Fruit fly (Drosophila melanogaster) whole organism, adult: ENCODE results near the gene Tgi.

ENCODE experiments used
- CG11617 ChIP-seq: fragments of 200-800 bp; sonication (Bioruptor generic); optimal IDR thresholded peaks from 2 replicates; lab custom pipeline; 2017; ENCODE audit warnings: mild to moderate bottlenecking, missing biosample characterization, missing genetic modification reagents, missing genetic modification characterization
- CG12768 ChIP-seq: fragments of 200-800 bp; sonication (Bioruptor generic); optimal IDR thresholded peaks from 2 replicates; lab custom pipeline; 2017; ENCODE audit warnings: missing biosample characterization, missing genetic modification characterization, mild to moderate bottlenecking, moderate library complexity, missing genetic modification reagents
- CG14711 ChIP-seq: fragments of 200-800 bp; sonication (Bioruptor generic); optimal IDR thresholded peaks from 2 replicates; lab custom pipeline; 2018; ENCODE audit warnings: missing biosample characterization, mild to moderate bottlenecking, missing genetic modification characterization, moderate library complexity
- CG1620 ChIP-seq: fragments of 200-800 bp; sonication (Bioruptor generic); optimal IDR thresholded peaks from 2 replicates; lab custom pipeline; 2016; ENCODE audit warnings: missing biosample characterization, missing genetic modification characterization
- CG33017 ChIP-seq: fragments of 200-800 bp; sonication (Bioruptor generic); optimal IDR thresholded peaks from 2 replicates; lab custom pipeline; 2018; ENCODE audit warnings: missing biosample characterization, mild to moderate bottlenecking, missing genetic modification characterization, moderate library complexity
- CG5204 ChIP-seq: fragments of 200-800 bp; sonication (Bioruptor generic); optimal IDR thresholded peaks from 2 replicates; lab custom pipeline; 2016; ENCODE audit warnings: missing biosample characterization, missing genetic modification characterization
- CG7045 ChIP-seq: fragments of 200-800 bp; sonication (Bioruptor generic); optimal IDR thresholded peaks from 2 replicates; lab custom pipeline; 2017; ENCODE audit warnings: missing biosample characterization, mild to moderate bottlenecking, missing genetic modification characterization
- CG7101 ChIP-seq: fragments of 200-800 bp; sonication (Bioruptor generic); optimal IDR thresholded peaks from 2 replicates; lab custom pipeline; 2018; ENCODE audit warnings: missing biosample characterization, mild to moderate bottlenecking, missing genetic modification characterization, moderate library complexity
- Clk ChIP-seq: fragments of 200-800 bp; sonication (Bioruptor generic); optimal IDR thresholded peaks from 2 replicates; lab custom pipeline; 2017; ENCODE audit warnings: missing biosample characterization, missing genetic modification characterization
- Crg-1 ChIP-seq: fragments of 200-800 bp; sonication (Bioruptor generic); optimal IDR thresholded peaks from 2 replicates; lab custom pipeline; 2016; ENCODE audit warnings: missing biosample characterization, missing genetic modification characterization
- Hr96 ChIP-seq: fragments of 200-800 bp; sonication (Bioruptor generic); optimal IDR thresholded peaks from 2 replicates; lab custom pipeline; 2016; ENCODE audit warnings: missing biosample characterization, missing genetic modification characterization
- Mnt ChIP-seq: fragments of 200-800 bp; sonication (Bioruptor generic); optimal IDR thresholded peaks from 2 replicates; lab custom pipeline; 2016; ENCODE audit warnings: missing biosample characterization, mild to moderate bottlenecking, missing genetic modification characterization
- bab1 ChIP-seq: fragments of 200-800 bp; sonication (Bioruptor generic); optimal IDR thresholded peaks from 3 replicates; lab custom pipeline; 2019; ENCODE audit warnings: missing biosample characterization, mild to moderate bottlenecking, missing genetic modification characterization, moderate library complexity
- cic ChIP-seq: fragments of 200-800 bp; sonication (Bioruptor generic); optimal IDR thresholded peaks from 2 replicates; lab custom pipeline; 2017; ENCODE audit warnings: missing biosample characterization, mild to moderate bottlenecking, missing genetic modification characterization, moderate library complexity
- cnc ChIP-seq, 2 experiments: fragments of >200 bp; optimal IDR thresholded peaks; 2 replicates each; lab custom pipeline; 2017
- kay ChIP-seq: fragments of 200-800 bp; sonication (Bioruptor generic); peaks from one replicate; lab custom pipeline; 2016; ENCODE audit warnings: missing biosample characterization, missing genetic modification characterization, borderline replicate concordance
- ovo ChIP-seq: fragments of 200-800 bp; sonication (Bioruptor generic); optimal IDR thresholded peaks from 2 replicates; lab custom pipeline; 2016; ENCODE audit warnings: missing biosample characterization, missing genetic modification characterization
- pad ChIP-seq: fragments of 200-800 bp; sonication (Bioruptor generic); optimal IDR thresholded peaks from 3 replicates; lab custom pipeline; 2017; ENCODE audit warnings: missing biosample characterization, missing genetic modification characterization, mild to moderate bottlenecking, moderate library complexity, missing genetic modification reagents
- tj ChIP-seq: fragments of 200-800 bp; sonication (Bioruptor generic); optimal IDR thresholded peaks from 3 replicates; lab custom pipeline; 2017; ENCODE audit warnings: missing biosample characterization, mild to moderate bottlenecking, missing genetic modification characterization, moderate library complexity
- toe ChIP-seq: fragments of 200-800 bp; sonication (Bioruptor generic); optimal IDR thresholded peaks from 2 replicates; lab custom pipeline; 2016; ENCODE audit warnings: missing biosample characterization, missing genetic modification characterization

Gene Tgi

dm6 chr3L:13486041-13486859 is at the start of gene Tgi, which contains the start of gene Abp1:
Gene Tgi (plus strand): TSS chr3L:13486797.
Gene Abp1 (minus strand): TSS chr3L:13486280.
- TF ChIP-seq kay (GFP tag; lab: Kevin White, UChicago), result no peak
- peak; percentile 6 for TF ChIP-seq Hr96 (GFP tag; lab: Kevin White, UChicago)
- no peak for TF ChIP-seq CG33017
- TF ChIP-seq CG7101 (tag; lab: Kevin White, UChicago), result peak; percentile 39
- peak; percentile 31 for TF ChIP-seq toe
- peak; percentile 31 for TF ChIP-seq pad (GFP tag; lab: Kevin White, UChicago)
- peak; percentile 61 for TF ChIP-seq CG1620 (GFP tag; lab: Kevin White, UChicago)
- TF ChIP-seq CG12768, result no peak
- peak; percentile 13 for TF ChIP-seq Mnt
- TF ChIP-seq bab1 (GFP tag; lab: Kevin White, UChicago), result peak; percentile 10

dm6 chr3L:13437036-13437435 is 49.6 kb upstream of the Tgi start, which contains the start of gene CG10154:
Gene CG10154 (minus strand): TSS chr3L:13437136.
- TF ChIP-seq Crg-1 (GFP tag; lab: Kevin White, UChicago), result no peak
- no peak for TF ChIP-seq CG11617
- TF ChIP-seq CG5204 (GFP tag; lab: Kevin White, UChicago), result no peak
- no peak for TF ChIP-seq Clk (GFP tag; lab: Kevin White, UChicago)
- no peak for TF ChIP-seq CG12768

- TF ChIP-seq CG7101 (tag; lab: Kevin White, UChicago), result no peak
- TF ChIP-seq tj (GFP tag; lab: Kevin White, UChicago), result no peak
- no peak for TF ChIP-seq Mnt
- no peak for TF ChIP-seq CG12768
- TF ChIP-seq bab1 (GFP tag; lab: Kevin White, UChicago), result no peak
- no peak for TF ChIP-seq toe
- no peak for TF ChIP-seq Clk (GFP tag; lab: Kevin White, UChicago)
- TF ChIP-seq CG7045 (GFP tag; lab: Kevin White, UChicago), result no peak
- no peak for TF ChIP-seq CG11617
- no peak for TF ChIP-seq CG14711 (tag; lab: Kevin White, UChicago)
- TF ChIP-seq cic (GFP tag; lab: Kevin White, UChicago), result no peak
- no peak for TF ChIP-seq Crg-1 (GFP tag; lab: Kevin White, UChicago)
- no peak for TF ChIP-seq pad (GFP tag; lab: Kevin White, UChicago)
- TF ChIP-seq Hr96 (GFP tag; lab: Kevin White, UChicago), result no peak
- TF ChIP-seq CG5204 (GFP tag; lab: Kevin White, UChicago), result no peak
- no peak for TF ChIP-seq ovo (GFP tag; lab: Kevin White, UChicago)
- TF ChIP-seq CG33017, result no peak
- no peak for TF ChIP-seq kay (GFP tag; lab: Kevin White, UChicago)
These were observed 48.9 kb upstream of the Tgi start, which contains the start of gene CG10725 for dm6 chr3L:13437654-13438053. Gene CG10725 (plus strand): TSS chr3L:13437954.

- TF ChIP-seq kay (GFP tag; lab: Kevin White, UChicago) (no peak), CG1620 (GFP tag; lab: Kevin White, UChicago) (no peak), CG12768 (no peak), bab1 (GFP tag; lab: Kevin White, UChicago) (no peak), toe (no peak), CG11617 (no peak), Clk (GFP tag; lab: Kevin White, UChicago) (no peak), Hr96 (GFP tag; lab: Kevin White, UChicago) (no peak), CG33017 (no peak)
These were observed 46.1 kb upstream of the Tgi start, which contains the start of the genes CG10140 and CG14109 for dm6 chr3L:13440370-13440960. Gene CG10140 (minus strand): TSS chr3L:13440470. Gene CG14109 (plus strand): TSS chr3L:13440910.

- no peak for TF ChIP-seq CG5204 (GFP tag; lab: Kevin White, UChicago)
- no peak for TF ChIP-seq toe
- TF ChIP-seq ovo (GFP tag; lab: Kevin White, UChicago), result no peak
- TF ChIP-seq CG7101 (tag; lab: Kevin White, UChicago), result no peak
- TF ChIP-seq CG12768, result no peak
- TF ChIP-seq pad (GFP tag; lab: Kevin White, UChicago), result no peak
- peak; percentile 25 for TF ChIP-seq CG11617
- TF ChIP-seq cic (GFP tag; lab: Kevin White, UChicago), result no peak
- no peak for TF ChIP-seq cnc (optimal IDR thresholded peaks at IDR 0.05; lab: Kevin White, UChicago)
- TF ChIP-seq CG14711 (tag; lab: Kevin White, UChicago), result no peak
- no peak for TF ChIP-seq Crg-1 (GFP tag; lab: Kevin White, UChicago)
- TF ChIP-seq CG7045 (GFP tag; lab: Kevin White, UChicago), result no peak
- TF ChIP-seq Hr96 (GFP tag; lab: Kevin White, UChicago), result no peak
- no peak for TF ChIP-seq CG33017
- no peak for TF ChIP-seq Mnt
- peak; percentile 26 for TF ChIP-seq CG1620 (GFP tag; lab: Kevin White, UChicago)
- TF ChIP-seq kay (GFP tag; lab: Kevin White, UChicago), result peak; percentile 71
- no peak for TF ChIP-seq tj (GFP tag; lab: Kevin White, UChicago)
- peak; percentile 36 for TF ChIP-seq bab1 (GFP tag; lab: Kevin White, UChicago)
- no peak for TF ChIP-seq Clk (GFP tag; lab: Kevin White, UChicago)
These were observed 44.2 kb upstream of the Tgi start, which contains the start of gene cmb for dm6 chr3L:13442400-13442799. Gene cmb (plus strand): TSS chr3L:13442594.
